Worm (Caenorhabditis elegans) whole organism, early embryonic: Measurements from ENCODE around the gene gpd-4.

ENCODE experiments used
- F13C5.2 ChIP-seq: sonication (generic microtip); optimal IDR thresholded peaks from 2 replicates; lab custom pipeline; 2017; ENCODE audit warnings: mild to moderate bottlenecking, missing genetic modification characterization, inconsistent platforms, missing compliant biosample characterization
- ama-1 ChIP-seq: fragments of 150-350 bp; optimal IDR thresholded peaks from 2 replicates; lab custom pipeline; 2014
- ets-7 ChIP-seq: sonication (generic microtip); optimal IDR thresholded peaks from 2 replicates; lab custom pipeline; 2016; ENCODE audit warnings: missing genotype, missing genetic modification characterization, missing compliant biosample characterization
- flt-1 ChIP-seq: fragments of 200-800 bp; sonication (Bioruptor generic); IDR thresholded peaks from 2 replicates; pipeline ENCODE4 v1.3.6; 2022; ENCODE audit warnings: missing genetic modification characterization, missing compliant biosample characterization
- scrt-1 ChIP-seq: fragments of 200-800 bp; sonication (Bioruptor generic); IDR thresholded peaks from 2 replicates; pipeline ENCODE4 v1.3.6; 2022; ENCODE audit warnings: missing genetic modification characterization, missing compliant biosample characterization

- TF ChIP-seq F13C5.2 = no peak
- TF ChIP-seq ets-7 (tag; lab: Kevin White, UChicago) = no peak
- no peak for TF ChIP-seq ama-1 (lab: Kevin White, UChicago)
- no peak for TF ChIP-seq scrt-1 (GFP tag; lab: Robert Waterston, UW)
- no peak for TF ChIP-seq flt-1 (GFP tag; lab: Robert Waterston, UW)
Measured at ce11 chrII:10147502-10147901, 23.6 kb upstream of the gpd-4 start.
